Worm (Caenorhabditis elegans) whole organism, L4 larva: ENCODE results near the gene tbx-9.

ENCODE experiments used
- ama-1 ChIP-seq: fragments of 150-350 bp; optimal IDR thresholded peaks from 2 replicates; lab custom pipeline; 2014; ENCODE audit warnings: inconsistent platforms, mixed read lengths
- ceh-82 ChIP-seq: sonication (generic microtip); optimal IDR thresholded peaks from 2 replicates; lab custom pipeline; 2017; ENCODE audit warnings: missing biosample characterization, missing genetic modification characterization
- fkh-10 ChIP-seq: fragments of 150-350 bp; optimal IDR thresholded peaks from 2 replicates; lab custom pipeline; 2014; ENCODE audit warnings: missing biosample characterization, missing genetic modification reagents, missing genetic modification characterization
- lin-13 ChIP-seq: fragments of 150-350 bp; optimal IDR thresholded peaks from 2 replicates; lab custom pipeline; 2014; ENCODE audit warnings: missing biosample characterization, missing genetic modification reagents, missing genetic modification characterization
- lsy-2 ChIP-seq, 2 experiments: fragments of 150-350 bp in 1 of 2; sonication (generic microtip) in 1 of 2; optimal IDR thresholded peaks; 2 replicates each; lab custom pipeline; 2014 to 2017; ENCODE audit warnings: missing biosample characterization in 2 of 2, missing genetic modification characterization in 2 of 2
- mes-2 ChIP-seq: sonication (generic microtip); optimal IDR thresholded peaks from 2 replicates; lab custom pipeline; 2016; ENCODE audit warnings: missing genotype, mild to moderate bottlenecking, missing genetic modification characterization, missing compliant biosample characterization; ENCODE audit not compliant: poor library complexity, severe bottlenecking
- mxl-2 ChIP-seq: fragments of 200-800 bp; sonication (Bioruptor generic); conservative IDR thresholded peaks from 2 replicates; pipeline ENCODE4 v1.3.6; 2022; ENCODE audit warnings: missing genetic modification reagents, missing genetic modification characterization, missing compliant biosample characterization
- nhr-25 ChIP-seq: sonication (generic microtip); optimal IDR thresholded peaks from 2 replicates; lab custom pipeline; 2017; ENCODE audit warnings: missing genetic modification characterization, mild to moderate bottlenecking, missing compliant biosample characterization, antibody characterized with exemption, moderate library complexity, borderline replicate concordance; ENCODE audit not compliant: insufficient read depth
- nhr-76 ChIP-seq: fragments of 150-350 bp; optimal IDR thresholded peaks from 2 replicates; lab custom pipeline; 2014; ENCODE audit warnings: missing biosample characterization, missing genetic modification characterization
- pha-4 ChIP-seq, 2 experiments: fragments of 150-350 bp in 1 of 2; fragments of 200-800 bp in 1 of 2; sonication (Bioruptor generic) in 1 of 2; IDR thresholded peaks in 1 of 2; optimal IDR thresholded peaks in 1 of 2; 2 replicates each; pipeline versions ENCODE4 v1.3.6 to Lab custom; 2014 to 2022; ENCODE audit warnings: missing genetic modification characterization in 2 of 2, missing genetic modification reagents in 2 of 2, missing biosample characterization in 1 of 2, missing compliant biosample characterization in 1 of 2
- unc-130 ChIP-seq: sonication (generic microtip); optimal IDR thresholded peaks from 2 replicates; lab custom pipeline; 2016; ENCODE audit warnings: missing genetic modification reagents, missing genetic modification characterization, missing compliant biosample characterization

DNA sequence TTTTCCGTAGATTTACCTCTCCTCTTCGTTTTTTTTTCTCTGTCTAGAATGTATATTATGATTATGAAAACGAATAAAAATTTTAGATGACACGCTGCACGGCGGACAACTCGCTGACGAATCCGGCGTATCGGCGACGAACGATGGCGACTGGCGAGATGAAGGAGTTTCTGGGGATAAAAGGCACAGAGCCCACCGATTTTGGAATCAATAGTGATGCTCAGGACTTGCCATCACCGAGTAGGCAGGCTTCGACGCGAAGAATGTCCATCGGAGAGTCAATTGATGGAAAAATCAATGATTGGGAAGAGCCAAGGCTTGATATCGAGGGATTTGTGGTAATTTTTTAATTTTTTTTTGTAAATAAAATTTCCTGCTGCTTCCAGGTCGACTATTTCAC lies 6.6 kb downstream of the tbx-9 start, which contains the start of gene ced-9:
- TF ChIP-seq ceh-82 (tag; lab: Kevin White, UChicago) (no peak), mxl-2 (GFP tag; lab: Robert Waterston, UW) (no peak), pha-4 (GFP tag; IDR thresholded peaks at IDR 0.05; lab: Robert Waterston, UW) (no peak), pha-4 (tag; optimal IDR thresholded peaks at IDR 0.05; lab: Kevin White, UChicago) (no peak), unc-130 (GFP tag; lab: Kevin White, UChicago) (no peak), fkh-10 (GFP tag; lab: Kevin White, UChicago) (no peak), nhr-25 (tag; lab: Kevin White, UChicago) (no peak), lin-13 (no peak), nhr-76 (tag; lab: Kevin White, UChicago) (no peak), mes-2 (tag; lab: Kevin White, UChicago) (no peak), lsy-2 (tag; optimal IDR thresholded peaks at IDR 0.05; lab: Kevin White, UChicago) (no peak), ama-1 (no peak)
